Fruit fly (Drosophila melanogaster) whole organism, embryonic: ENCODE data around the gene Ccdc58.

Experiments
- Aef1 ChIP-seq: fragments of 200-800 bp; sonication (Bioruptor generic); IDR thresholded peaks from 3 replicates; pipeline ENCODE4 v1.3.6; 2022; ENCODE audit warnings: missing biosample characterization, missing genetic modification characterization
- Atf3 ChIP-seq: fragments of 200-800 bp; sonication (Bioruptor generic); optimal IDR thresholded peaks from 3 replicates; lab custom pipeline; 2016; ENCODE audit warnings: missing biosample characterization, missing genetic modification characterization
- Atf6 ChIP-seq: fragments of 200-800 bp; sonication (Bioruptor generic); IDR thresholded peaks from 2 replicates; pipeline ENCODE4 v1.3.6; 2022; ENCODE audit warnings: missing biosample characterization, missing genetic modification characterization
- Bgb ChIP-seq: fragments of 200-800 bp; sonication (Bioruptor generic); IDR thresholded peaks from 2 replicates; pipeline ENCODE4 v1.3.6; 2022; ENCODE audit warnings: missing biosample characterization, missing genetic modification characterization; ENCODE audit not compliant: partially characterized antibody
- CG10267 ChIP-seq: fragments of 200-800 bp; sonication (Bioruptor generic); optimal IDR thresholded peaks from 2 replicates; lab custom pipeline; 2018; ENCODE audit warnings: missing biosample characterization, mild to moderate bottlenecking, missing genetic modification characterization, moderate library complexity
- CG10431 ChIP-seq: fragments of 200-800 bp; sonication (Bioruptor generic); optimal IDR thresholded peaks from 3 replicates; lab custom pipeline; 2018; ENCODE audit warnings: missing biosample characterization, mild to moderate bottlenecking, missing genetic modification characterization
- CG10979 ChIP-seq: fragments of 200-800 bp; sonication (Bioruptor generic); optimal IDR thresholded peaks from 2 replicates; lab custom pipeline; 2018; ENCODE audit warnings: missing biosample characterization, mild to moderate bottlenecking, missing genetic modification characterization, moderate library complexity
- CG11093 ChIP-seq: fragments of 200-800 bp; sonication (Bioruptor generic); IDR thresholded peaks from 3 replicates; pipeline ENCODE4 v1.3.6; 2022; ENCODE audit warnings: missing biosample characterization, missing genetic modification characterization
- CG13123 ChIP-seq: fragments of 200-800 bp; sonication (Bioruptor generic); optimal IDR thresholded peaks from 2 replicates; lab custom pipeline; 2016; ENCODE audit warnings: missing biosample characterization, missing genetic modification characterization
- CG14710 ChIP-seq: fragments of 200-800 bp; sonication (Bioruptor generic); optimal IDR thresholded peaks from 3 replicates; lab custom pipeline; 2019; ENCODE audit warnings: missing biosample characterization, mild to moderate bottlenecking, missing genetic modification characterization, moderate library complexity
- CG17385 ChIP-seq: fragments of 200-800 bp; sonication (Bioruptor generic); optimal IDR thresholded peaks from 3 replicates; lab custom pipeline; 2018; ENCODE audit warnings: missing biosample characterization, mild to moderate bottlenecking, missing genetic modification characterization
- CG17829 ChIP-seq: fragments of 200-800 bp; optimal IDR thresholded peaks from 2 replicates; lab custom pipeline; 2019; ENCODE audit warnings: missing biosample characterization, mild to moderate bottlenecking, missing genetic modification characterization, moderate library complexity
- CG18764 ChIP-seq: fragments of 200-800 bp; sonication (Bioruptor generic); optimal IDR thresholded peaks from 3 replicates; lab custom pipeline; 2016; ENCODE audit warnings: missing biosample characterization, missing genetic modification characterization
- CG2120 ChIP-seq: fragments of 200-800 bp; sonication (Bioruptor generic); optimal IDR thresholded peaks from 3 replicates; lab custom pipeline; 2016; ENCODE audit warnings: missing biosample characterization, missing genetic modification characterization
- CG2889 ChIP-seq: fragments of 200-800 bp; sonication (Bioruptor generic); IDR thresholded peaks from 3 replicates; pipeline ENCODE4 v1.3.6; 2022; ENCODE audit warnings: missing biosample characterization, missing genetic modification characterization
- CG30403 ChIP-seq: fragments of 200-800 bp; sonication (Bioruptor generic); optimal IDR thresholded peaks from 3 replicates; lab custom pipeline; 2016; ENCODE audit warnings: missing biosample characterization, missing genetic modification characterization
- CG30431 ChIP-seq: fragments of 200-800 bp; sonication (Bioruptor generic); optimal IDR thresholded peaks from 2 replicates; lab custom pipeline; 2017; ENCODE audit warnings: missing biosample characterization, missing genetic modification characterization
- CG33213 ChIP-seq: fragments of 200-800 bp; sonication (Bioruptor generic); optimal IDR thresholded peaks from 3 replicates; lab custom pipeline; 2016; ENCODE audit warnings: missing biosample characterization, missing genetic modification characterization
- CG6683 ChIP-seq: fragments of 200-800 bp; sonication (Bioruptor generic); optimal IDR thresholded peaks from 2 replicates; lab custom pipeline; 2017; ENCODE audit warnings: missing biosample characterization, mild to moderate bottlenecking, missing genetic modification characterization, missing genetic modification reagents
- CG6791 ChIP-seq: fragments of 200-800 bp; sonication (Bioruptor generic); IDR thresholded peaks from 3 replicates; pipeline ENCODE4 v1.3.6; 2022; ENCODE audit warnings: missing biosample characterization, missing genetic modification characterization; ENCODE audit not compliant: partially characterized antibody
- CG7745 ChIP-seq: fragments of 200-800 bp; sonication (Bioruptor generic); optimal IDR thresholded peaks from 2 replicates; lab custom pipeline; 2018; ENCODE audit warnings: missing biosample characterization, mild to moderate bottlenecking, missing genetic modification characterization, moderate library complexity
- CG7963 ChIP-seq: fragments of 200-800 bp; sonication (Bioruptor generic); IDR thresholded peaks from 3 replicates; pipeline ENCODE4 v1.3.6; 2022; ENCODE audit warnings: missing biosample characterization, missing genetic modification characterization; ENCODE audit not compliant: partially characterized antibody
- CG7987 ChIP-seq: fragments of 200-800 bp; sonication (Bioruptor generic); optimal IDR thresholded peaks from 2 replicates; lab custom pipeline; 2018; ENCODE audit warnings: missing biosample characterization, mild to moderate bottlenecking, missing genetic modification characterization, moderate library complexity
- Dad ChIP-seq: fragments of 200-800 bp; sonication (Bioruptor generic); optimal IDR thresholded peaks from 3 replicates; lab custom pipeline; 2016; ENCODE audit warnings: missing biosample characterization, missing genetic modification characterization
- Dp ChIP-seq: fragments of 200-800 bp; sonication (Bioruptor generic); optimal IDR thresholded peaks from 2 replicates; lab custom pipeline; 2018; ENCODE audit warnings: missing biosample characterization, mild to moderate bottlenecking, missing genetic modification characterization, moderate library complexity
- Ets65A ChIP-seq: fragments of 200-800 bp; sonication (Bioruptor generic); peaks from one replicate; lab custom pipeline; 2016; ENCODE audit warnings: missing biosample characterization, missing genetic modification characterization
- Fer3 ChIP-seq: fragments of 200-800 bp; sonication (Bioruptor generic); optimal IDR thresholded peaks from 2 replicates; lab custom pipeline; 2018; ENCODE audit warnings: missing biosample characterization, mild to moderate bottlenecking, missing genetic modification characterization, moderate library complexity
- HLH3B ChIP-seq: fragments of 200-800 bp; sonication (Bioruptor generic); IDR thresholded peaks from 2 replicates; pipeline ENCODE4 v1.3.6; 2022; ENCODE audit warnings: missing biosample characterization, missing genetic modification characterization
- Hey ChIP-seq: fragments of 200-800 bp; sonication (Bioruptor generic); optimal IDR thresholded peaks from 3 replicates; lab custom pipeline; 2018; ENCODE audit warnings: missing biosample characterization, mild to moderate bottlenecking, missing genetic modification characterization
- Hr3 ChIP-seq: fragments of 200-800 bp; sonication (Bioruptor generic); optimal IDR thresholded peaks from 3 replicates; lab custom pipeline; 2016; ENCODE audit warnings: missing biosample characterization, missing genetic modification characterization
- Hr39 ChIP-seq: fragments of >200 bp; optimal IDR thresholded peaks from 2 replicates; lab custom pipeline; 2017
- danr ChIP-seq: fragments of 200-800 bp; sonication (Bioruptor generic); IDR thresholded peaks from 2 replicates; pipeline ENCODE4 v1.3.6; 2022; ENCODE audit warnings: missing biosample characterization, missing genetic modification characterization
- dpn ChIP-seq, 2 experiments: fragments of 200-800 bp; sonication (Bioruptor generic); optimal IDR thresholded peaks; 3 replicates each; lab custom pipeline; 2016; ENCODE audit warnings: missing biosample characterization in 2 of 2, missing genetic modification characterization in 2 of 2
- dysf ChIP-seq: fragments of 200-800 bp; sonication (Bioruptor generic); IDR thresholded peaks from 3 replicates; pipeline ENCODE4 v1.3.6; 2022; ENCODE audit warnings: missing biosample characterization, missing genetic modification characterization
- eyg ChIP-seq: fragments of 200-800 bp; sonication (Bioruptor generic); optimal IDR thresholded peaks from 3 replicates; lab custom pipeline; 2016; ENCODE audit warnings: missing biosample characterization, missing genetic modification characterization
- fd96Cb ChIP-seq: fragments of 200-800 bp; sonication (Bioruptor generic); optimal IDR thresholded peaks from 2 replicates; lab custom pipeline; 2018; ENCODE audit warnings: missing biosample characterization, mild to moderate bottlenecking, missing genetic modification characterization, moderate library complexity
- hb ChIP-seq: fragments of 200-800 bp; sonication (Bioruptor generic); IDR thresholded peaks from 3 replicates; pipeline ENCODE4 v1.3.6; 2022; ENCODE audit warnings: missing biosample characterization, missing genetic modification characterization; ENCODE audit not compliant: partially characterized antibody
- kni ChIP-seq: fragments of 200-800 bp; sonication (Bioruptor generic); optimal IDR thresholded peaks from 3 replicates; lab custom pipeline; 2017; ENCODE audit warnings: mild to moderate bottlenecking, missing biosample characterization, missing genetic modification reagents, missing genetic modification characterization
- lilli ChIP-seq: fragments of 200-800 bp; sonication (Bioruptor generic); optimal IDR thresholded peaks from 3 replicates; lab custom pipeline; 2016; ENCODE audit warnings: missing biosample characterization, missing genetic modification characterization
- lola ChIP-seq, 3 experiments: fragments of >200 bp in 2 of 3; fragments of 200-800 bp in 1 of 3; sonication (Bioruptor generic) in 1 of 3; optimal IDR thresholded peaks; 2 replicates each; lab custom pipeline; 2017 to 2019; ENCODE audit warnings: missing biosample characterization in 3 of 3, missing genetic modification characterization in 3 of 3, mild to moderate bottlenecking in 1 of 3, moderate library complexity in 1 of 3
- mam ChIP-seq: fragments of 200-800 bp; sonication (Bioruptor generic); optimal IDR thresholded peaks from 3 replicates; lab custom pipeline; 2016; ENCODE audit warnings: missing biosample characterization, missing genetic modification characterization
- repo ChIP-seq: fragments of 200-800 bp; sonication (Bioruptor generic); optimal IDR thresholded peaks from 2 replicates; lab custom pipeline; 2016; ENCODE audit warnings: missing biosample characterization, missing genetic modification characterization
- schlank ChIP-seq: fragments of 200-800 bp; sonication (Bioruptor generic); optimal IDR thresholded peaks from 2 replicates; lab custom pipeline; 2018; ENCODE audit warnings: missing biosample characterization, mild to moderate bottlenecking, missing genetic modification characterization
- scrt ChIP-seq: fragments of 200-800 bp; sonication (Bioruptor generic); optimal IDR thresholded peaks from 2 replicates; lab custom pipeline; 2018; ENCODE audit warnings: missing biosample characterization, mild to moderate bottlenecking, missing genetic modification characterization, moderate library complexity
- sima ChIP-seq: fragments of 200-800 bp; sonication (Bioruptor generic); optimal IDR thresholded peaks from 2 replicates; lab custom pipeline; 2016; ENCODE audit warnings: missing biosample characterization, missing genetic modification characterization
- sna ChIP-seq: fragments of 200-800 bp; sonication (Bioruptor generic); IDR thresholded peaks from 2 replicates; pipeline ENCODE4 v1.3.6; 2022; ENCODE audit warnings: missing biosample characterization, missing genetic modification characterization; ENCODE audit not compliant: partially characterized antibody
- sob ChIP-seq: fragments of 200-800 bp; sonication (Bioruptor generic); IDR thresholded peaks from 2 replicates; pipeline ENCODE4 v1.3.6; 2022; ENCODE audit warnings: missing biosample characterization, missing genetic modification characterization
- toy ChIP-seq: fragments of 200-800 bp; sonication (Bioruptor generic); IDR thresholded peaks from 2 replicates; pipeline ENCODE4 v1.3.6; 2022; ENCODE audit warnings: missing biosample characterization, missing genetic modification characterization
- usp ChIP-seq: fragments of >200 bp; optimal IDR thresholded peaks from 2 replicates; lab custom pipeline; 2017; ENCODE audit warnings: missing biosample characterization, missing genetic modification characterization

The Ccdc58 gene

dm6 chr3L:19845047-19845906 lies 40.3 kb downstream of the Ccdc58 start, which contains the start of gene Papss (continued):
- no peak for TF ChIP-seq CG2889 (GFP tag; lab: Robert Waterston, UW)
- no peak for TF ChIP-seq repo (GFP tag; lab: Kevin White, UChicago)
- peak; percentile 14 for TF ChIP-seq CG33213 (GFP tag; lab: Kevin White, UChicago)
- no peak for TF ChIP-seq scrt (GFP tag; lab: Kevin White, UChicago)
- TF ChIP-seq CG7987 (GFP tag; lab: Kevin White, UChicago) = no peak
- peak; percentile 78 for TF ChIP-seq kni (GFP tag; lab: Kevin White, UChicago)
- peak; percentile 82 for TF ChIP-seq Bgb
- TF ChIP-seq CG30431 (GFP tag; lab: Kevin White, UChicago) = no peak
- no peak for TF ChIP-seq CG17385 (GFP tag; lab: Kevin White, UChicago)
- TF ChIP-seq CG6683 = peak; percentile 38
- TF ChIP-seq CG11093 (GFP tag; lab: Robert Waterston, UW) = no peak
- peak in 1 of 3 experiments; percentile 26 for TF ChIP-seq lola (GFP tag; optimal IDR thresholded peaks at IDR 0.05; lab: Kevin White, UChicago)
- peak; percentile 2 for TF ChIP-seq Dp (GFP tag; lab: Kevin White, UChicago)
- TF ChIP-seq mam (GFP tag; lab: Kevin White, UChicago) = no peak
- no peak for TF ChIP-seq CG7745 (tag; lab: Kevin White, UChicago)
- TF ChIP-seq Atf6 (GFP tag; lab: Robert Waterston, UW) = 0 out of 2 replicates have a peak, but pooled peaks have one; percentile 25
- no peak for TF ChIP-seq CG10431 (GFP tag; lab: Kevin White, UChicago)
- peak; percentile 17; the same call in 1 of the 3 replicates for TF ChIP-seq dysf (GFP tag; lab: Robert Waterston, UW)
- no peak for TF ChIP-seq usp (GFP tag; lab: Kevin White, UChicago)
- peak; percentile 14 for TF ChIP-seq eyg
- TF ChIP-seq CG30403 (GFP tag; lab: Kevin White, UChicago) = peak; percentile 51
- TF ChIP-seq Dad = no peak
- TF ChIP-seq lilli (GFP tag; lab: Kevin White, UChicago) = no peak
- no peak for TF ChIP-seq Aef1 (GFP tag; lab: Robert Waterston, UW)
- TF ChIP-seq Hey (tag; lab: Kevin White, UChicago) = no peak
- TF ChIP-seq sima (GFP tag; lab: Kevin White, UChicago) = no peak
- no peak for TF ChIP-seq CG13123 (GFP tag; lab: Kevin White, UChicago)
- no peak for TF ChIP-seq dpn (GFP tag; optimal IDR thresholded peaks at IDR 0.05; lab: Kevin White, UChicago)
- TF ChIP-seq CG17829 (tag; lab: Kevin White, UChicago) = peak; percentile 47
- TF ChIP-seq CG7963 (GFP tag; lab: Robert Waterston, UW) = peak; percentile 71; the same call in 2 of the 3 replicates
- TF ChIP-seq CG18764 (GFP tag; lab: Kevin White, UChicago) = no peak
- TF ChIP-seq schlank (tag; lab: Kevin White, UChicago) = peak; percentile 73
- peak; percentile 55 for TF ChIP-seq CG10267 (tag; lab: Kevin White, UChicago)
- peak; percentile 86 for TF ChIP-seq sna (GFP tag; lab: Robert Waterston, UW)
- no peak for TF ChIP-seq Ets65A
- TF ChIP-seq danr = no peak
- TF ChIP-seq sob (GFP tag; lab: Robert Waterston, UW) = no peak; the same call in 1 of the 2 replicates
- no peak for TF ChIP-seq Atf3 (GFP tag; lab: Kevin White, UChicago)
- no peak for TF ChIP-seq toy (GFP tag; lab: Robert Waterston, UW)
- TF ChIP-seq fd96Cb = peak; percentile 5
- TF ChIP-seq hb (GFP tag; lab: Robert Waterston, UW) = peak; percentile 60; the same call in 2 of the 3 replicates
- peak; percentile 28 for TF ChIP-seq CG14710 (tag; lab: Kevin White, UChicago)
- no peak for TF ChIP-seq Hr3 (GFP tag; lab: Kevin White, UChicago)
- no peak for TF ChIP-seq Fer3 (tag; lab: Kevin White, UChicago)
- TF ChIP-seq Hr39 = no peak
- peak; percentile 23 for TF ChIP-seq CG2120
- peak; percentile 27 for TF ChIP-seq CG10979 (tag; lab: Kevin White, UChicago)
- peak; percentile 82 for TF ChIP-seq CG6791 (GFP tag; lab: Robert Waterston, UW)
- TF ChIP-seq HLH3B (GFP tag; lab: Robert Waterston, UW) = no peak; the same call in 1 of the 2 replicates
